Fruit fly (Drosophila melanogaster) whole organism, prepupa: ENCODE measurements around the gene CG15418.

ENCODE experiments used
- CG15336 ChIP-seq: fragments of 200-800 bp; sonication (Bioruptor generic); IDR thresholded peaks from 2 replicates; pipeline ENCODE4 v1.3.6; 2022; ENCODE audit warnings: missing biosample characterization, missing genetic modification characterization
- CG6854 ChIP-seq: fragments of 200-800 bp; sonication (Bioruptor generic); optimal IDR thresholded peaks from 2 replicates; lab custom pipeline; 2017; ENCODE audit warnings: missing biosample characterization, mild to moderate bottlenecking, missing genetic modification characterization
- Ets21C ChIP-seq: fragments of 200-800 bp; sonication (Bioruptor generic); optimal IDR thresholded peaks from 3 replicates; lab custom pipeline; 2016; ENCODE audit warnings: missing biosample characterization, missing genetic modification characterization
- Hr39 ChIP-seq: fragments of 200-800 bp; sonication (Bioruptor generic); optimal IDR thresholded peaks from 2 replicates; lab custom pipeline; 2016; ENCODE audit warnings: missing biosample characterization, missing genetic modification characterization
- OdsH ChIP-seq: fragments of 200-800 bp; sonication (Bioruptor generic); optimal IDR thresholded peaks from 3 replicates; lab custom pipeline; 2016; ENCODE audit warnings: missing biosample characterization, missing genetic modification characterization
- ss ChIP-seq, 2 experiments: fragments of 200-800 bp; sonication (Bioruptor generic); optimal IDR thresholded peaks; 2 replicates in 1 of 2; 3 replicates in 1 of 2; lab custom pipeline; 2017 to 2018; ENCODE audit warnings: mild to moderate bottlenecking in 2 of 2, missing biosample characterization in 2 of 2, missing genetic modification characterization in 2 of 2, moderate library complexity in 1 of 2

dm6 chr2L:3628819-3629218 is 7.3 kb upstream of the CG15418 start:
- TF ChIP-seq Hr39 (no peak), ss (GFP tag; optimal IDR thresholded peaks at IDR 0.05; lab: Kevin White, UChicago) (no peak), CG6854 (no peak), OdsH (GFP tag; lab: Kevin White, UChicago) (no peak), Ets21C (GFP tag; lab: Kevin White, UChicago) (no peak), CG15336 (GFP tag; lab: Robert Waterston, UW) (no peak)
